Worm (Caenorhabditis elegans) whole organism, L2 larva: ENCODE results near the gene mec-1.

Source experiments
- R02D3.7 ChIP-seq: fragments of 150-350 bp; optimal IDR thresholded peaks from 2 replicates; lab custom pipeline; 2014; ENCODE audit warnings: missing biosample characterization, missing genetic modification characterization
- ama-1 ChIP-seq: fragments of 150-350 bp; optimal IDR thresholded peaks from 2 replicates; lab custom pipeline; 2018; ENCODE audit warnings: inconsistent platforms
- elt-3 ChIP-seq: sonication (generic microtip); optimal IDR thresholded peaks from 2 replicates; lab custom pipeline; 2017; ENCODE audit warnings: missing biosample characterization, missing genetic modification characterization
- lin-11 ChIP-seq: fragments of 150-350 bp; sonication (generic microtip); optimal IDR thresholded peaks from 2 replicates; lab custom pipeline; 2014; ENCODE audit warnings: missing biosample characterization, missing genetic modification characterization, inconsistent platforms, mixed read lengths
- nhr-11 ChIP-seq: fragments of 150-350 bp; optimal IDR thresholded peaks from 2 replicates; lab custom pipeline; 2014; ENCODE audit warnings: missing biosample characterization, missing genetic modification characterization
- nhr-129 ChIP-seq: fragments of 150-350 bp; optimal IDR thresholded peaks from 2 replicates; lab custom pipeline; 2014; ENCODE audit warnings: missing biosample characterization, missing genetic modification characterization
- ztf-4 ChIP-seq: fragments of 150-350 bp; optimal IDR thresholded peaks from 2 replicates; lab custom pipeline; 2014; ENCODE audit warnings: missing biosample characterization, missing genetic modification characterization

DNA sequence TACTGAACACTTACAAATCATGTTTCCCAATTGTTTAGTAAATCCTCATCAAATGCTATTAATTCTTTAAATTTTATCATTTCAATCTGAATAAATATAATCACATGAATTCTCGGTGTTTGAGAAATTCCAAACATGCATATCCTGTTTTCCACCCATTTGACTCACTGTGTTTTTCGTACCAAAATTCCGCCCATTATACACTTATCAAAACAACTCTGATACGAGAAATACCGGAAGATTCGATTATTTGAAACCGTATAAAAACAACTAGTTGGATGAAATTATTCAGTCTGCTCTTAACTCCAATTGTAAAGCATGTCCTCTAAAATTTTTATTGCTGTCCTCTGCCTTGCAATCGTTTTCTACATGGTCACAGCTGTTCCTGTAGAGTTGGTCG is 8.1 kb upstream of the mec-1 start, which contains the start of gene Y57E12B.1:
- TF ChIP-seq elt-3 (no peak), lin-11 (tag; lab: Kevin White, UChicago) (no peak), ztf-4 (tag; lab: Kevin White, UChicago) (no peak), nhr-11 (tag; lab: Kevin White, UChicago) (no peak), R02D3.7 (tag; lab: Kevin White, UChicago) (no peak), nhr-129 (tag; lab: Kevin White, UChicago) (no peak), ama-1 (lab: Kevin White, UChicago) (no peak)
